Worm (Caenorhabditis elegans): ENCODE results near the gene klp-19.

ce11 chrIII:13316935-13317334 is 9.9 kb upstream of the klp-19 start:
- TF ChIP-seq hlh-11 (tag; optimal IDR thresholded peaks at IDR 0.05) (no peak), aha-1 (tag) (no peak), snpc-4 (tag; optimal IDR thresholded peaks at IDR 0.05) (no peak)

All from whole organism, L4 larva.